Worm (Caenorhabditis elegans): ENCODE measurements around the gene gex-5.

The gex-5 gene

DNA sequence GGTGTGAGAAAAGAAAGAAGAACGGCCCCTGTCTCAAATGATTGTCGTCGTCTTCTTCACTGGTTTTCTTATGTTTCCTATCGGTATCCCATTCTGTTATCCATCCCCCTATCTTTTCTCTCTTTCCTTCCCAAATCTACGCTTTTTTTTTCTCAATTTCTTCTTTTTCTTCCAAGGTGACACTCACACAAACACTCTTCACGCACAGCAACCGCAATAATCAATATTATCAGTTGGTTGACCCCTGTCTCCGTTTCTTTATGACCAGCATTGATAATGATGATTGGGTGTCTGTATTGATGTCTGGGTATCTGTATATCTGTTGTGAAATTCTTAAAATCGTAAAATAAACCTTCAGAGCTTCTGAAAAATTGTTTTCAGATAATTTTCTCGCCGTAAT, 41.0 kb downstream of the gex-5 start (continued):
- no peak for TF ChIP-seq nhr-84 (tag; optimal IDR thresholded peaks at IDR 0.05)
- TF ChIP-seq nhr-71 (tag; optimal IDR thresholded peaks at IDR 0.05): peak; percentile 3
- TF ChIP-seq efl-3 (GFP tag; optimal IDR thresholded peaks at IDR 0.05): no peak
- peak; percentile 23 for TF ChIP-seq rnt-1 (tag; optimal IDR thresholded peaks at IDR 0.05)
- no peak for TF ChIP-seq skn-1 (tag; optimal IDR thresholded peaks at IDR 0.05)
- TF ChIP-seq lin-35 (GFP tag; optimal IDR thresholded peaks at IDR 0.05): peak in 1 of 2 experiments; percentile 28
- TF ChIP-seq pqm-1 (tag; optimal IDR thresholded peaks at IDR 0.05): no peak
- TF ChIP-seq unc-62 (GFP tag; optimal IDR thresholded peaks at IDR 0.05): no peak

DNA sequence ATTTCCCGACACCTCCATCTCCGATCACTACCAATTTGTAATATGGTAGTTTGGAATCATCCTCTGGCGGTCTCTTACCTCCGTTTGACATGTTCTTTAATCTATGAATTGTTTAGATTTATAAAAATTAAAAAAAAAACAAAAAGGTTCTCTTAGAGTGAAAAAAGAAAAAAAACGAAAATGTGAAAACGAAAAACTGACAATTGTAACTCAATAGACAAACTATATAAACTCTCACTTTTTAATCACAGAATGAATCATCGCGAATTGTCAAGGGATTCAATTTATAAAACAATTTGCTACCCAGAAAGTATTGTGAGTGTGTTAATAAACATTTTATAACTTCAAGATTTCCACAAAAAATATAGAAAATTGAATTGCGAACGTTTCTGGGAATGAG, 41.8 kb downstream of the gex-5 start, which contains the start of gene ras-2:
Gene ras-2, minus strand, starts transcription at position 101 of the 400 bp plus-strand sequence.
- TF ChIP-seq snpc-4 (tag; optimal IDR thresholded peaks at IDR 0.05) (no peak), hlh-4 (tag; optimal IDR thresholded peaks at IDR 0.05) (no peak), sox-4 (tag; optimal IDR thresholded peaks at IDR 0.05) (no peak), fos-1 (tag; optimal IDR thresholded peaks at IDR 0.05) (no peak), jun-1 (tag; optimal IDR thresholded peaks at IDR 0.05) (no peak), nhr-237 (tag; optimal IDR thresholded peaks at IDR 0.05) (no peak), lin-15B (tag; optimal IDR thresholded peaks at IDR 0.05) (no peak), efl-1 (optimal IDR thresholded peaks at IDR 0.05) (no peak), efl-1 (GFP tag; optimal IDR thresholded peaks at IDR 0.05 in 1 of 2) (no peak), alr-1 (tag; optimal IDR thresholded peaks at IDR 0.05; ENCODE audit: borderline replicate concordance) (no peak), ztf-11 (tag; optimal IDR thresholded peaks at IDR 0.05) (no peak), tlp-1 (tag; optimal IDR thresholded peaks at IDR 0.05) (no peak), lin-39 (tag; optimal IDR thresholded peaks at IDR 0.05) (no peak), mef-2 (tag; optimal IDR thresholded peaks at IDR 0.05) (no peak), egl-13 (tag; optimal IDR thresholded peaks at IDR 0.05) (no peak), mdl-1 (tag; optimal IDR thresholded peaks at IDR 0.05) (no peak), nhr-76 (tag; optimal IDR thresholded peaks at IDR 0.05) (no peak), zip-4 (GFP tag; optimal IDR thresholded peaks at IDR 0.05) (no peak), ceh-90 (tag; optimal IDR thresholded peaks at IDR 0.05) (no peak), zag-1 (tag; optimal IDR thresholded peaks at IDR 0.05) (no peak), elt-2 (tag; optimal IDR thresholded peaks at IDR 0.05) (no peak)

DNA sequence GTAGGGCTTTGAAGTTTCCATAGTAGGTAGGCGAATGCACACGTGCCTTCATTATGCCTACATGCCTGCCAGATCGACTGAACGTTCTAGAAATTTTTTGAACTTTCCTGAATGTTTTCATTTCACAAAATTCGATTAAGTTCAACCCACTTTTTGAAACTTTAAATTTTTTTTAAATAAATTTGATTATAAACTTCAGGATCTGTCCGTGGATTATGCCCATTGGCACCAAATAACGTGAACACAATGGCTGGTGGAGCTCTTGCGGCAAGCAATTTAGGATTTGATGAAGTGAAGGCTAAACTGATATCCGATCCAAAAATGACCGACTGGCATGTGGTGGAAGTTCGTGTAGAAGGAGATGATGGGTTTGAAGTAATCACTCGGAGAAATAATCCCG, 46.3 kb downstream of the gex-5 start, which contains the start of gene F17C8.7:
Gene F17C8.7, plus strand, starts transcription at position 301 of the 400 bp plus-strand sequence.
- TF ChIP-seq aly-2 (tag; optimal IDR thresholded peaks at IDR 0.05) (no peak), hlh-4 (tag; optimal IDR thresholded peaks at IDR 0.05) (no peak), C16A3.4 (tag; optimal IDR thresholded peaks at IDR 0.05) (no peak), ceh-63 (GFP tag; optimal IDR thresholded peaks at IDR 0.05) (no peak), unc-98 (GFP tag; IDR thresholded peaks at IDR 0.05) (no peak), dsc-1 (tag; optimal IDR thresholded peaks at IDR 0.05) (no peak), fkh-10 (GFP tag; optimal IDR thresholded peaks at IDR 0.05) (no peak), mab-9 (GFP tag; IDR thresholded peaks at IDR 0.05) (no peak), ces-1 (GFP tag; optimal IDR thresholded peaks at IDR 0.05) (no peak), efl-3 (GFP tag; optimal IDR thresholded peaks at IDR 0.05) (no peak), egl-27 (tag; optimal IDR thresholded peaks at IDR 0.05) (no peak), aha-1 (tag; optimal IDR thresholded peaks at IDR 0.05) (no peak), unc-86 (tag; optimal IDR thresholded peaks at IDR 0.05) (no peak), nhr-90 (tag; optimal IDR thresholded peaks at IDR 0.05; ENCODE audit: poor library complexity) (no peak), ztf-4 (tag; optimal IDR thresholded peaks at IDR 0.05) (no peak), pag-3 (tag; optimal IDR thresholded peaks at IDR 0.05; ENCODE audit: borderline replicate concordance, insufficient read depth) (no peak)

Data from whole organism, L1 larva.